Fruit fly (Drosophila melanogaster): ENCODE measurements around the gene CG3609.

CG3609 gene

dm6 chr2L:2397080-2397479, 22.7 kb upstream of the CG3609 start:
- TF ChIP-seq CG13123 (GFP tag; optimal IDR thresholded peaks at IDR 0.05) (no peak), Hey (tag; optimal IDR thresholded peaks at IDR 0.05) (peak; percentile 49), onecut (GFP tag; IDR thresholded peaks at IDR 0.05) (peak; percentile 21; the same call in 1 of the 2 replicates), dmrt99B (tag; optimal IDR thresholded peaks at IDR 0.05) (peak; percentile 49), Xbp1 (GFP tag; optimal IDR thresholded peaks at IDR 0.05) (peak; percentile 9), dpn (GFP tag; optimal IDR thresholded peaks at IDR 0.05) (peak in 1 of 2 experiments; percentile 7), Xrp1 (GFP tag; IDR thresholded peaks at IDR 0.05) (peak; percentile 24; the same call in 1 of the 2 replicates), az2 (GFP tag; optimal IDR thresholded peaks at IDR 0.05) (no peak), Med (GFP tag) (peak; percentile 40), CG12391 (tag; optimal IDR thresholded peaks at IDR 0.05) (no peak), CG7839 (tag; optimal IDR thresholded peaks at IDR 0.05) (peak; percentile 14), Dll (GFP tag; IDR thresholded peaks at IDR 0.05; ENCODE audit: partially characterized antibody) (no peak), Sox102F (GFP tag; optimal IDR thresholded peaks at IDR 0.05) (peak; percentile 3), Ets65A (GFP tag) (peak; percentile 66), row (GFP tag; IDR thresholded peaks at IDR 0.05) (peak; percentile 32; the same call in 1 of the 3 replicates), ken (GFP tag; IDR thresholded peaks at IDR 0.05) (peak; percentile 55; the same call in 1 of the 3 replicates), sens (GFP tag) (peak; percentile 53), cwo (GFP tag; optimal IDR thresholded peaks at IDR 0.05) (no peak), gce (GFP tag; IDR thresholded peaks at IDR 0.05) (no peak), CG10979 (tag; optimal IDR thresholded peaks at IDR 0.05) (peak; percentile 42), H2.0 (GFP tag; IDR thresholded peaks at IDR 0.05) (0 out of 2 replicates have a peak, but pooled peaks have one; percentile 11), CG14050 (GFP tag; IDR thresholded peaks at IDR 0.05) (0 out of 3 replicates have a peak, but pooled peaks have one; percentile 16), bsh (GFP tag; optimal IDR thresholded peaks at IDR 0.05) (peak in 1 of 2 experiments; percentile 33), gem (tag; optimal IDR thresholded peaks at IDR 0.05) (peak; percentile 10), fd96Cb (tag; optimal IDR thresholded peaks at IDR 0.05) (peak; percentile 5), CG3407 (GFP tag; optimal IDR thresholded peaks at IDR 0.05) (no peak), CG6272 (GFP tag; IDR thresholded peaks at IDR 0.05) (no peak), sisA (GFP tag; IDR thresholded peaks at IDR 0.05) (peak; percentile 46; the same call in 1 of the 2 replicates), CG11504 (tag; optimal IDR thresholded peaks at IDR 0.05) (peak; percentile 36), trem (tag; optimal IDR thresholded peaks at IDR 0.05) (no peak), tin (GFP tag; optimal IDR thresholded peaks at IDR 0.05) (peak; percentile 17), ranshi (GFP tag; IDR thresholded peaks at IDR 0.05) (peak; percentile 29; the same call in 1 of the 2 replicates), Blimp-1 (GFP tag; optimal IDR thresholded peaks at IDR 0.05) (peak; percentile 1), Trl (optimal IDR thresholded peaks at IDR 0.05) (no peak), Trl (GFP tag; optimal IDR thresholded peaks at IDR 0.05) (no peak)

dm6 chr2L:2394872-2395271, 20.4 kb upstream of the CG3609 start:
- TF ChIP-seq CG17359 (tag; optimal IDR thresholded peaks at IDR 0.05) (peak; percentile 7), btn (GFP tag; optimal IDR thresholded peaks at IDR 0.05) (no peak), vvl (GFP tag; IDR thresholded peaks at IDR 0.05) (peak; percentile 27; the same call in 1 of the 2 replicates), sima (GFP tag; optimal IDR thresholded peaks at IDR 0.05) (no peak), CG12071 (GFP tag; optimal IDR thresholded peaks at IDR 0.05) (no peak), CG6689 (GFP tag; IDR thresholded peaks at IDR 0.05) (0 out of 2 replicates have a peak, but pooled peaks have one; percentile 14), zen2 (GFP tag; IDR thresholded peaks at IDR 0.05; ENCODE audit: partially characterized antibody) (no peak), CG13287 (GFP tag; IDR thresholded peaks at IDR 0.05; ENCODE audit: partially characterized antibody) (no peak), odd (GFP tag; optimal IDR thresholded peaks at IDR 0.05) (no peak), yki (optimal IDR thresholded peaks at IDR 0.05) (no peak), toy (GFP tag; IDR thresholded peaks at IDR 0.05) (no peak), CG7839 (tag; optimal IDR thresholded peaks at IDR 0.05) (peak; percentile 8), bsh (GFP tag; optimal IDR thresholded peaks at IDR 0.05) (peak in 1 of 2 experiments; percentile 23), exex (tag; optimal IDR thresholded peaks at IDR 0.05) (no peak), onecut (GFP tag; IDR thresholded peaks at IDR 0.05) (peak; percentile 54), B-H2 (GFP tag; optimal IDR thresholded peaks at IDR 0.05) (no peak), peb (GFP tag; IDR thresholded peaks at IDR 0.05) (no peak), Dip3 (GFP tag; optimal IDR thresholded peaks at IDR 0.05) (no peak), CG18599 (GFP tag; optimal IDR thresholded peaks at IDR 0.05) (peak; percentile 48), PHDP (tag; optimal IDR thresholded peaks at IDR 0.05) (peak; percentile 4)
